Worm (Caenorhabditis elegans): ENCODE data around the gene F31D4.2.

DNA sequence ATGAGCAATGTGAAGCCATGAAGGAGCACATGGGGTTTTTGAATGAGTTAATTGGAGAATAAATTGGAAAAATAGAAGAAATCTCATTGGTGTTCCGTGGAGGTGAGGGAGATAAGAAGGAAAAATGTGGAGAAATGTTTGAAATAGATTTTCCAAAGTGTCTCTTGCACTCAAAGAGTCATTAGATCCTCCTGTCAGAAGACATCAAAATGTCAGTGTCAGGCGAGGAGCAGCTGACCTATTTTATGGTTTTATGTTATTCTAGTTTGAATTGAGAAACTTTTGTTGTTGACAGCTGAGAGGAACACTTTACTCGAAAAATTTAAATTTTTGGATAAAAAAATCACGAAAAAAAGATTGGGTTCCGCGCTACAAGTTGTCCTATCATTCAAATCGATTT lies 5.2 kb upstream of the F31D4.2 start, which contains the start of gene clec-264:
- TF ChIP-seq nhr-12 (tag; optimal IDR thresholded peaks at IDR 0.05): no peak
- no peak for TF ChIP-seq sptf-1 (tag; optimal IDR thresholded peaks at IDR 0.05)
- no peak for TF ChIP-seq elt-3 (tag; optimal IDR thresholded peaks at IDR 0.05)

Data from whole organism, mixed stage, embryonic.